Worm (Caenorhabditis elegans) whole organism, L4 larva: ENCODE measurements around the gene F01D5.1.

ENCODE experiments used
- F26F4.8 ChIP-seq: fragments of 200-800 bp; sonication (Bioruptor generic); conservative IDR thresholded peaks from 2 replicates; pipeline ENCODE4 v1.3.6; 2022; ENCODE audit warnings: missing genetic modification characterization, missing compliant biosample characterization
- Y5F2A.4 ChIP-seq: fragments of 200-800 bp; sonication (Bioruptor generic); optimal IDR thresholded peaks from 2 replicates; lab custom pipeline; 2018; ENCODE audit warnings: mild to moderate bottlenecking, missing genetic modification characterization, missing compliant biosample characterization
- Y75B8A.6 ChIP-seq: fragments of 200-800 bp; sonication (Bioruptor generic); IDR thresholded peaks from 2 replicates; pipeline ENCODE4 v1.3.6; 2022; ENCODE audit warnings: missing genetic modification reagents, missing genetic modification characterization, missing compliant biosample characterization
- ZK337.2 ChIP-seq: fragments of 200-800 bp; sonication (Bioruptor generic); IDR thresholded peaks from 2 replicates; pipeline ENCODE4 v1.3.6; 2022; ENCODE audit warnings: missing genetic modification reagents, missing genetic modification characterization, missing compliant biosample characterization
- aha-1 ChIP-seq: fragments of 150-350 bp; peaks from one replicate; lab custom pipeline; 2014; ENCODE audit warnings: missing biosample characterization, missing genetic modification characterization
- ama-1 ChIP-seq: fragments of 150-350 bp; optimal IDR thresholded peaks from 2 replicates; lab custom pipeline; 2014; ENCODE audit warnings: inconsistent platforms, mixed read lengths
- ceh-20 ChIP-seq: fragments of 200-800 bp; sonication (Bioruptor generic); IDR thresholded peaks from 2 replicates; pipeline ENCODE4 v1.3.6; 2022; ENCODE audit warnings: missing genetic modification reagents, missing genetic modification characterization, missing compliant biosample characterization
- ceh-28 ChIP-seq: fragments of 150-350 bp; optimal IDR thresholded peaks from 2 replicates; lab custom pipeline; 2014; ENCODE audit warnings: missing biosample characterization, missing genetic modification reagents, missing genetic modification characterization
- daf-12 ChIP-seq: fragments of 150-350 bp; optimal IDR thresholded peaks from 2 replicates; lab custom pipeline; 2014; ENCODE audit warnings: missing biosample characterization, missing genetic modification reagents, missing genetic modification characterization
- daf-16 ChIP-seq, 3 experiments: sonication (generic microtip); optimal IDR thresholded peaks; 2 replicates each; lab custom pipeline; 2016 to 2017; ENCODE audit warnings: missing genetic modification characterization in 3 of 3, missing genetic modification reagents in 3 of 3, mild to moderate bottlenecking in 2 of 3, missing compliant biosample characterization in 2 of 3, missing biosample characterization in 1 of 3, moderate library complexity in 1 of 3
- daf-19 ChIP-seq: fragments of 200-800 bp; sonication (Bioruptor generic); conservative IDR thresholded peaks from 2 replicates; pipeline ENCODE4 v1.3.6; 2022; ENCODE audit warnings: missing genetic modification characterization, missing compliant biosample characterization
- dmd-6 ChIP-seq: fragments of 200-800 bp; sonication (Bioruptor generic); IDR thresholded peaks from 2 replicates; pipeline ENCODE4 v1.3.6; 2022; ENCODE audit warnings: missing genetic modification reagents, missing genetic modification characterization, missing compliant biosample characterization
- egl-43 ChIP-seq: fragments of 200-800 bp; sonication (Bioruptor generic); IDR thresholded peaks from 2 replicates; pipeline ENCODE4 v1.3.6; 2022; ENCODE audit warnings: missing genetic modification reagents, missing genetic modification characterization, missing compliant biosample characterization
- fkh-10 ChIP-seq: fragments of 150-350 bp; optimal IDR thresholded peaks from 2 replicates; lab custom pipeline; 2014; ENCODE audit warnings: missing biosample characterization, missing genetic modification reagents, missing genetic modification characterization
- fos-1 ChIP-seq: fragments of 150-350 bp; optimal IDR thresholded peaks from 2 replicates; lab custom pipeline; 2014; ENCODE audit warnings: missing biosample characterization, missing genetic modification characterization
- jun-1 ChIP-seq: fragments of 150-350 bp; optimal IDR thresholded peaks from 2 replicates; lab custom pipeline; 2014; ENCODE audit warnings: missing biosample characterization, missing genetic modification reagents, missing genetic modification characterization
- lim-7 ChIP-seq: fragments of 200-800 bp; sonication (Bioruptor generic); IDR thresholded peaks from 2 replicates; pipeline ENCODE4 v1.3.6; 2022; ENCODE audit warnings: missing genetic modification characterization, missing compliant biosample characterization
- lin-39 ChIP-seq: fragments of 150-350 bp; optimal IDR thresholded peaks from 2 replicates; lab custom pipeline; 2014; ENCODE audit warnings: missing biosample characterization, missing genetic modification reagents, missing genetic modification characterization
- madf-9 ChIP-seq: fragments of 200-800 bp; sonication (Bioruptor generic); conservative IDR thresholded peaks from 2 replicates; pipeline ENCODE4 v1.3.6; 2022; ENCODE audit warnings: missing genetic modification reagents, missing genetic modification characterization, missing compliant biosample characterization
- mep-1 ChIP-seq: fragments of 150-350 bp; sonication (generic microtip); optimal IDR thresholded peaks from 3 replicates; lab custom pipeline; 2014; ENCODE audit warnings: missing biosample characterization, missing genetic modification characterization
- mxl-2 ChIP-seq: fragments of 200-800 bp; sonication (Bioruptor generic); conservative IDR thresholded peaks from 2 replicates; pipeline ENCODE4 v1.3.6; 2022; ENCODE audit warnings: missing genetic modification reagents, missing genetic modification characterization, missing compliant biosample characterization
- mxl-3 ChIP-seq: fragments of 200-800 bp; sonication (Bioruptor generic); optimal IDR thresholded peaks from 2 replicates; lab custom pipeline; 2018; ENCODE audit warnings: mild to moderate bottlenecking, missing genetic modification characterization, missing compliant biosample characterization
- nhr-111 ChIP-seq: fragments of 200-800 bp; sonication (Bioruptor generic); optimal IDR thresholded peaks from 2 replicates; lab custom pipeline; 2018; ENCODE audit warnings: mild to moderate bottlenecking, missing genetic modification characterization, missing compliant biosample characterization
- nhr-25 ChIP-seq: sonication (generic microtip); optimal IDR thresholded peaks from 2 replicates; lab custom pipeline; 2017; ENCODE audit warnings: missing genetic modification characterization, mild to moderate bottlenecking, missing compliant biosample characterization, antibody characterized with exemption, moderate library complexity, borderline replicate concordance; ENCODE audit not compliant: insufficient read depth
- pqm-1 ChIP-seq: sonication (generic microtip); optimal IDR thresholded peaks from 2 replicates; lab custom pipeline; 2017; ENCODE audit warnings: missing biosample characterization, missing genetic modification characterization
- rbr-2 ChIP-seq: sonication (generic microtip); optimal IDR thresholded peaks from 2 replicates; lab custom pipeline; 2016; ENCODE audit warnings: missing genotype, missing genetic modification characterization, missing compliant biosample characterization
- set-16 ChIP-seq: fragments of 200-800 bp; sonication (Bioruptor generic); IDR thresholded peaks from 2 replicates; pipeline ENCODE4 v1.3.6; 2022; ENCODE audit warnings: missing genetic modification reagents, missing genetic modification characterization, missing compliant biosample characterization
- unc-62 ChIP-seq, 3 experiments: fragments of 150-350 bp in 1 of 3; sonication (generic microtip); optimal IDR thresholded peaks in 2 of 3; peaks in 1 of 3; 1 replicate in 1 of 3; 2 replicates in 2 of 3; lab custom pipeline; 2014 to 2017; ENCODE audit warnings: missing biosample characterization in 3 of 3, missing genetic modification characterization in 3 of 3, missing genetic modification reagents in 3 of 3, missing genotype in 1 of 3
- vab-7 ChIP-seq: fragments of 200-800 bp; sonication (Bioruptor generic); IDR thresholded peaks from 2 replicates; pipeline ENCODE4 v1.3.6; 2022; ENCODE audit warnings: missing genetic modification reagents, missing genetic modification characterization, missing compliant biosample characterization

The F01D5.1 gene

ce11 chrII:13954077-13954476, 43.3 kb downstream of the F01D5.1 start (continued):
- TF ChIP-seq daf-16 (GFP tag; optimal IDR thresholded peaks at IDR 0.05; lab: Kevin White, UChicago) (no peak), daf-16 (tag; optimal IDR thresholded peaks at IDR 0.05; lab: Kevin White, UChicago) (peak; percentile 95), ceh-28 (tag; lab: Kevin White, UChicago) (no peak), F26F4.8 (GFP tag; lab: Robert Waterston, UW) (no peak), aha-1 (tag; lab: Kevin White, UChicago) (peak; percentile 63), dmd-6 (peak; percentile 83), ceh-20 (GFP tag; lab: Robert Waterston, UW) (no peak), mep-1 (tag; lab: Kevin White, UChicago) (peak; percentile 77), jun-1 (tag; lab: Kevin White, UChicago) (peak; percentile 7), nhr-25 (tag; lab: Kevin White, UChicago) (no peak), Y75B8A.6 (GFP tag; lab: Robert Waterston, UW) (no peak), nhr-111 (no peak)

- TF ChIP-seq egl-43 (0 out of 2 replicates have a peak, but pooled peaks have one; percentile 56), set-16 (GFP tag; lab: Robert Waterston, UW) (peak; percentile 94), lin-39 (tag; lab: Kevin White, UChicago) (no peak)
These were observed 45.4 kb downstream of the F01D5.1 start for ce11 chrII:13951986-13952385.

DNA sequence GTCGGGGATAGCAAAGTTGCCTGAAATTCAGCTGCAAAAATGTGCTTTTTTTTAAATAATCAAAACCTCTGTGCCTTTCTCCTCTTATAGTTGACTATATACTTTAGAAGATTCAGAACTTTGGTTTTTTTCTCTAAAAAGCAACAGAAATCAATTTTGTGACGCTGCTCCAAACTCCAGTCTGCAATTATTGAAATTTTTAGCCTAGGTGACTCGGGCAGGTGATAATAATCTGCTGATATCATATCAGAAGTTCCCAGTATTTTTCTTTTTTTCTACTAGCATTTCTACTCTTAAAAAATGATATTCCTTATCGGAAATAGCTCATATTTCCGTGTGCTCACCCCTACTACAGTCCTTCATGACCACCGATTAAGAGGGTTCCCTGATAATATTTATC, 48.1 kb downstream of the F01D5.1 start, which contains the start of gene sre-44:
sre-44 (plus strand) TSS at position 301 of the 400 bp plus-strand sequence.
- no peak for TF ChIP-seq lim-7 (GFP tag; lab: Robert Waterston, UW)
- TF ChIP-seq Y5F2A.4 (GFP tag; lab: Kevin White, UChicago): no peak
- no peak for TF ChIP-seq ZK337.2
- TF ChIP-seq daf-12: no peak
- no peak for TF ChIP-seq fkh-10
- TF ChIP-seq pqm-1 (tag; lab: Kevin White, UChicago): no peak
- TF ChIP-seq mxl-3 (GFP tag; lab: Kevin White, UChicago): no peak
- no peak for TF ChIP-seq mep-1 (tag; lab: Kevin White, UChicago)
- TF ChIP-seq unc-62 (GFP tag; optimal IDR thresholded peaks at IDR 0.05 in 1 of 2; lab: Kevin White, UChicago): no peak
- TF ChIP-seq unc-62 (tag; optimal IDR thresholded peaks at IDR 0.05; lab: Kevin White, UChicago): no peak
- TF ChIP-seq daf-19 (GFP tag; lab: Robert Waterston, UW): no peak
- TF ChIP-seq madf-9 (GFP tag; lab: Robert Waterston, UW): no peak
- TF ChIP-seq vab-7 (GFP tag; lab: Robert Waterston, UW): no peak
- no peak for TF ChIP-seq rbr-2 (tag; lab: Kevin White, UChicago)
- no peak for TF ChIP-seq mxl-2 (GFP tag; lab: Robert Waterston, UW)
- no peak for TF ChIP-seq daf-16 (GFP tag; optimal IDR thresholded peaks at IDR 0.05; lab: Kevin White, UChicago)
- no peak for TF ChIP-seq daf-16 (tag; optimal IDR thresholded peaks at IDR 0.05; lab: Kevin White, UChicago)
- no peak for TF ChIP-seq ama-1 (lab: Kevin White, UChicago)
- no peak for TF ChIP-seq fos-1
